Worm (Caenorhabditis elegans): Measurements from ENCODE around the gene C17G10.10.
"Not testable (repeated sequence)": the region's sequence is repeated elsewhere in the genome, so short reads cannot be mapped to it uniquely, and the experiment has no call there.

- TF ChIP-seq madf-2, ceh-34 (tag; optimal IDR thresholded peaks at IDR 0.05): not testable (repeated sequence)
Measured at ce11 chrII:5622383-5622939, 23.3 kb upstream of the C17G10.10 start, which contains the start of the genes eif-3.L and npl-4.2.
